Worm (Caenorhabditis elegans) whole organism, L4 larva: Measurements from ENCODE around the gene B0244.10.

ENCODE experiments used
- D1046.2 ChIP-seq: fragments of 200-800 bp; sonication (Bioruptor generic); IDR thresholded peaks from 2 replicates; pipeline ENCODE4 v1.3.6; 2022; ENCODE audit warnings: missing genetic modification characterization, missing compliant biosample characterization
- F10B5.3 ChIP-seq: sonication (generic microtip); optimal IDR thresholded peaks from 2 replicates; lab custom pipeline; 2016; ENCODE audit warnings: mild to moderate bottlenecking, missing genetic modification characterization, missing compliant biosample characterization
- F26F4.8 ChIP-seq: fragments of 200-800 bp; sonication (Bioruptor generic); conservative IDR thresholded peaks from 2 replicates; pipeline ENCODE4 v1.3.6; 2022; ENCODE audit warnings: missing genetic modification characterization, missing compliant biosample characterization
- T26A8.4 ChIP-seq: fragments of 200-800 bp; sonication (Bioruptor generic); IDR thresholded peaks from 2 replicates; pipeline ENCODE4 v1.3.6; 2022; ENCODE audit warnings: missing genetic modification characterization, missing compliant biosample characterization
- Y48G9A.11 ChIP-seq: fragments of 200-800 bp; sonication (Bioruptor generic); IDR thresholded peaks from 2 replicates; pipeline ENCODE4 v1.3.6; 2022; ENCODE audit warnings: missing genetic modification reagents, missing genetic modification characterization, missing compliant biosample characterization
- ZK546.5 ChIP-seq, 2 experiments: sonication (generic microtip); optimal IDR thresholded peaks; 2 replicates each; lab custom pipeline; 2017; ENCODE audit warnings: missing biosample characterization in 2 of 2, missing genetic modification characterization in 2 of 2
- aha-1 ChIP-seq: fragments of 150-350 bp; peaks from one replicate; lab custom pipeline; 2014; ENCODE audit warnings: missing biosample characterization, missing genetic modification characterization
- ama-1 ChIP-seq: fragments of 150-350 bp; optimal IDR thresholded peaks from 2 replicates; lab custom pipeline; 2014; ENCODE audit warnings: inconsistent platforms, mixed read lengths
- arid-1 ChIP-seq: fragments of 200-800 bp; sonication (Bioruptor generic); conservative IDR thresholded peaks from 2 replicates; pipeline ENCODE4 v1.3.6; 2022; ENCODE audit warnings: missing genetic modification reagents, missing genetic modification characterization, missing compliant biosample characterization
- ceh-20 ChIP-seq: fragments of 200-800 bp; sonication (Bioruptor generic); IDR thresholded peaks from 2 replicates; pipeline ENCODE4 v1.3.6; 2022; ENCODE audit warnings: missing genetic modification reagents, missing genetic modification characterization, missing compliant biosample characterization
- ceh-44 ChIP-seq: fragments of 200-800 bp; sonication (Bioruptor generic); IDR thresholded peaks from 2 replicates; pipeline ENCODE4 v1.3.6; 2022; ENCODE audit warnings: missing genetic modification reagents, missing genetic modification characterization, missing compliant biosample characterization
- ctbp-1 ChIP-seq: fragments of 200-800 bp; sonication (Bioruptor generic); IDR thresholded peaks from 2 replicates; pipeline ENCODE4 v1.3.6; 2022; ENCODE audit warnings: missing genetic modification reagents, missing genetic modification characterization, missing compliant biosample characterization
- daf-8 ChIP-seq: fragments of 200-800 bp; sonication (Bioruptor generic); IDR thresholded peaks from 2 replicates; pipeline ENCODE4 v1.3.6; 2022; ENCODE audit warnings: missing genetic modification characterization, missing compliant biosample characterization
- dmd-6 ChIP-seq: fragments of 200-800 bp; sonication (Bioruptor generic); IDR thresholded peaks from 2 replicates; pipeline ENCODE4 v1.3.6; 2022; ENCODE audit warnings: missing genetic modification reagents, missing genetic modification characterization, missing compliant biosample characterization
- dmd-9 ChIP-seq: fragments of 200-800 bp; sonication (Bioruptor generic); IDR thresholded peaks from 2 replicates; pipeline ENCODE4 v1.3.6; 2022; ENCODE audit warnings: missing genetic modification reagents, missing genetic modification characterization, missing compliant biosample characterization
- dpl-1 ChIP-seq: fragments of 150-350 bp; optimal IDR thresholded peaks from 2 replicates; lab custom pipeline; 2014; ENCODE audit warnings: missing biosample characterization, missing genetic modification reagents, missing genetic modification characterization
- egl-43 ChIP-seq: fragments of 200-800 bp; sonication (Bioruptor generic); IDR thresholded peaks from 2 replicates; pipeline ENCODE4 v1.3.6; 2022; ENCODE audit warnings: missing genetic modification reagents, missing genetic modification characterization, missing compliant biosample characterization
- fkh-10 ChIP-seq: fragments of 150-350 bp; optimal IDR thresholded peaks from 2 replicates; lab custom pipeline; 2014; ENCODE audit warnings: missing biosample characterization, missing genetic modification reagents, missing genetic modification characterization
- fos-1 ChIP-seq: fragments of 150-350 bp; optimal IDR thresholded peaks from 2 replicates; lab custom pipeline; 2014; ENCODE audit warnings: missing biosample characterization, missing genetic modification characterization
- hif-1 ChIP-seq, 2 experiments: sonication (generic microtip); optimal IDR thresholded peaks; 2 replicates each; lab custom pipeline; 2016 to 2017; ENCODE audit warnings: missing compliant biosample characterization in 2 of 2, missing genetic modification characterization in 2 of 2, missing genetic modification reagents in 2 of 2, missing genotype in 2 of 2, mild to moderate bottlenecking in 1 of 2
- hmg-1.1 ChIP-seq: fragments of 200-800 bp; sonication (Bioruptor generic); IDR thresholded peaks from 2 replicates; pipeline ENCODE4 v1.3.6; 2022; ENCODE audit warnings: missing genetic modification reagents, missing genetic modification characterization, missing compliant biosample characterization
- jun-1 ChIP-seq: fragments of 150-350 bp; optimal IDR thresholded peaks from 2 replicates; lab custom pipeline; 2014; ENCODE audit warnings: missing biosample characterization, missing genetic modification reagents, missing genetic modification characterization
- lin-1 ChIP-seq: fragments of 200-800 bp; sonication (Bioruptor generic); IDR thresholded peaks from 2 replicates; pipeline ENCODE4 v1.3.6; 2022; ENCODE audit warnings: missing genetic modification reagents, missing genetic modification characterization, missing compliant biosample characterization
- lin-38 ChIP-seq: fragments of 200-800 bp; sonication (Bioruptor generic); IDR thresholded peaks from 2 replicates; pipeline ENCODE4 v1.3.6; 2022; ENCODE audit warnings: missing genetic modification reagents, missing genetic modification characterization, missing compliant biosample characterization
- lir-3 ChIP-seq: sonication (generic microtip); optimal IDR thresholded peaks from 2 replicates; lab custom pipeline; 2016; ENCODE audit warnings: mild to moderate bottlenecking, missing genetic modification characterization, missing compliant biosample characterization
- mdt-29 ChIP-seq: fragments of 200-800 bp; sonication (Bioruptor generic); IDR thresholded peaks from 2 replicates; pipeline ENCODE4 v1.3.6; 2022; ENCODE audit warnings: missing genetic modification reagents, missing genetic modification characterization, missing compliant biosample characterization
- mes-2 ChIP-seq: sonication (generic microtip); optimal IDR thresholded peaks from 2 replicates; lab custom pipeline; 2016; ENCODE audit warnings: missing genotype, mild to moderate bottlenecking, missing genetic modification characterization, missing compliant biosample characterization; ENCODE audit not compliant: poor library complexity, severe bottlenecking
- mxl-2 ChIP-seq: fragments of 200-800 bp; sonication (Bioruptor generic); conservative IDR thresholded peaks from 2 replicates; pipeline ENCODE4 v1.3.6; 2022; ENCODE audit warnings: missing genetic modification reagents, missing genetic modification characterization, missing compliant biosample characterization
- mxl-3 ChIP-seq: fragments of 200-800 bp; sonication (Bioruptor generic); optimal IDR thresholded peaks from 2 replicates; lab custom pipeline; 2018; ENCODE audit warnings: mild to moderate bottlenecking, missing genetic modification characterization, missing compliant biosample characterization
- nhr-102 ChIP-seq: sonication (generic microtip); optimal IDR thresholded peaks from 2 replicates; lab custom pipeline; 2016; ENCODE audit warnings: mild to moderate bottlenecking, missing genetic modification characterization, moderate library complexity, missing compliant biosample characterization
- nhr-25 ChIP-seq: sonication (generic microtip); optimal IDR thresholded peaks from 2 replicates; lab custom pipeline; 2017; ENCODE audit warnings: missing genetic modification characterization, mild to moderate bottlenecking, missing compliant biosample characterization, antibody characterized with exemption, moderate library complexity, borderline replicate concordance; ENCODE audit not compliant: insufficient read depth
- nhr-28 ChIP-seq: fragments of 150-350 bp; optimal IDR thresholded peaks from 2 replicates; lab custom pipeline; 2014; ENCODE audit warnings: missing biosample characterization, missing genetic modification characterization
- nhr-41 ChIP-seq: fragments of 200-800 bp; sonication (Bioruptor generic); IDR thresholded peaks from 2 replicates; pipeline ENCODE4 v1.3.6; 2022; ENCODE audit warnings: missing genetic modification reagents, missing genetic modification characterization, missing compliant biosample characterization
- nhr-76 ChIP-seq: fragments of 150-350 bp; optimal IDR thresholded peaks from 2 replicates; lab custom pipeline; 2014; ENCODE audit warnings: missing biosample characterization, missing genetic modification characterization
- nhr-77 ChIP-seq: fragments of 150-350 bp; optimal IDR thresholded peaks from 2 replicates; lab custom pipeline; 2014; ENCODE audit warnings: missing biosample characterization, missing genetic modification characterization
- php-3 ChIP-seq: fragments of 200-800 bp; sonication (Bioruptor generic); IDR thresholded peaks from 2 replicates; pipeline ENCODE4 v1.3.6; 2022; ENCODE audit warnings: missing genetic modification reagents, missing genetic modification characterization, missing compliant biosample characterization
- saeg-2 ChIP-seq: fragments of 200-800 bp; sonication (Bioruptor generic); IDR thresholded peaks from 2 replicates; pipeline ENCODE4 v1.3.6; 2022; ENCODE audit warnings: missing genetic modification reagents, missing genetic modification characterization, missing compliant biosample characterization
- set-16 ChIP-seq: fragments of 200-800 bp; sonication (Bioruptor generic); IDR thresholded peaks from 2 replicates; pipeline ENCODE4 v1.3.6; 2022; ENCODE audit warnings: missing genetic modification reagents, missing genetic modification characterization, missing compliant biosample characterization
- tag-97 ChIP-seq: fragments of 200-800 bp; sonication (Bioruptor generic); IDR thresholded peaks from 2 replicates; pipeline ENCODE4 v1.3.6; 2022; ENCODE audit warnings: missing genetic modification characterization, missing compliant biosample characterization
- unc-130 ChIP-seq: sonication (generic microtip); optimal IDR thresholded peaks from 2 replicates; lab custom pipeline; 2016; ENCODE audit warnings: missing genetic modification reagents, missing genetic modification characterization, missing compliant biosample characterization
- unc-62 ChIP-seq, 3 experiments: fragments of 150-350 bp in 1 of 3; sonication (generic microtip); optimal IDR thresholded peaks in 2 of 3; peaks in 1 of 3; 1 replicate in 1 of 3; 2 replicates in 2 of 3; lab custom pipeline; 2014 to 2017; ENCODE audit warnings: missing biosample characterization in 3 of 3, missing genetic modification characterization in 3 of 3, missing genetic modification reagents in 3 of 3, missing genotype in 1 of 3
- vab-7 ChIP-seq: fragments of 200-800 bp; sonication (Bioruptor generic); IDR thresholded peaks from 2 replicates; pipeline ENCODE4 v1.3.6; 2022; ENCODE audit warnings: missing genetic modification reagents, missing genetic modification characterization, missing compliant biosample characterization
- zip-11 ChIP-seq: fragments of 200-800 bp; sonication (Bioruptor generic); IDR thresholded peaks from 2 replicates; pipeline ENCODE4 v1.3.6; 2022; ENCODE audit warnings: missing genetic modification characterization, missing compliant biosample characterization

Gene B0244.10

DNA sequence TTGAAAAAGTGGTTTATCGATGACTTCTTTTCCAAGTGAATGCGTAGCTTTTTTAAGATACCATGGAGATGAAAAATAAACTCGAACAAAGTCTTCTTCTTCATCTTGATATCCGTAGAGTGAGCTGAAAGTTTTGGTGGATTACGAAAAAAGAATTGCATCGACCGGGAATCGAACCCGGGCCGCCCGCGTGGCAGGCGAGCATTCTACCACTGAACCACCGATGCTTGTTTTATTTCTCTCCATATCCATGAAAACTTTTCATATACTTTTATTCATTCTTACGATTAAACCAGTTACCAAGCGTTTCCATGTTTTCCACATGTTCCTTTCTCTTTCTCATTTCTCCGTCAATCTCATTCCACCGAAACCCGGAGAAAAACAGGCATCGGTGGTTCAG, 47.1 kb downstream of the B0244.10 start (continued):
- TF ChIP-seq lir-3 (no peak), hmg-1.1 (GFP tag; lab: Robert Waterston, UW) (no peak), ctbp-1 (GFP tag; lab: Robert Waterston, UW) (no peak), ceh-44 (GFP tag; lab: Robert Waterston, UW) (no peak), nhr-77 (tag; lab: Kevin White, UChicago) (no peak), php-3 (GFP tag; lab: Robert Waterston, UW) (no peak), saeg-2 (GFP tag; lab: Robert Waterston, UW) (no peak), nhr-28 (tag; lab: Kevin White, UChicago) (no peak), T26A8.4 (GFP tag; lab: Robert Waterston, UW) (no peak), unc-130 (GFP tag; lab: Kevin White, UChicago) (no peak), ama-1 (lab: Kevin White, UChicago) (no peak), zip-11 (GFP tag; lab: Robert Waterston, UW) (no peak), aha-1 (tag; lab: Kevin White, UChicago) (no peak), fos-1 (no peak), arid-1 (peak; percentile 78), F10B5.3 (no peak), tag-97 (no peak), lin-38 (GFP tag; lab: Robert Waterston, UW) (no peak), nhr-41 (GFP tag; lab: Robert Waterston, UW) (no peak), mdt-29 (GFP tag; lab: Robert Waterston, UW) (peak; percentile 26; the same call in 1 of the 2 replicates), D1046.2 (0 out of 2 replicates have a peak, but pooled peaks have one; percentile 15)
- TF ChIP-seq, all 104 proteins: peak for 9

DNA sequence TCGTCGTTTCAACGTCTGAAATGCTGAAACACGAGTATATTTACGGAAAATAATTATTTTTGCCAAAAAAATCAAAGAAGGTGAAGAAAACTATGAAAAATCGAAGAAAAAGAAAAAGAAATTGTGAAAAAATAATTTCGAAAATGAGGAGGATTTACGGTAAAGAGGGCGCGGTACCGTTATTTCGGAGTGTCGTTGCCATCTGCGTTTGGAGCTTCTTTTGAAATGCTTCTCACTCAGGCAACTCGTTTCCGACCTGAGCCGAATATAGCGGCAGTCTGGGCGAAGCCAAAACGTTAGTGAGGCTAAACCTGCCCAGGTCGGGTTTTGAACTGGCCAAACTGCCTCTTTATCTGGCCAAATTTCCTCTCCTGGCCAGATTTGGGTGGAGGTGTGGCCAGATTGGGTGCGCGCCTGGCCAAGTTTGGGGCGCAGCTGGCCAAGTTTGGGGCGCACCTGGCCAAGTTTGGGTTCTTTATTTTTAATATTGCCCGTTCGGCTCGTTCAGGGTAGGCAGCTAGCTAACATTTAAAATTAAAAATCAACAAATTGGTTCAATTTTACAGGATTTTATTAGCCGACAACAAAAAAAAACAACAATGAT, 48.9 kb downstream of the B0244.10 start:
- peak; percentile 46; the same call in 1 of the 2 replicates for TF ChIP-seq egl-43 (GFP tag; lab: Robert Waterston, UW)
- peak; percentile 97 for TF ChIP-seq Y48G9A.11 (GFP tag; lab: Robert Waterston, UW)
- TF ChIP-seq ceh-44 (GFP tag; lab: Robert Waterston, UW): 0 out of 2 replicates have a peak, but pooled peaks have one; percentile 36
- peak; percentile 65 for TF ChIP-seq set-16 (GFP tag; lab: Robert Waterston, UW)
- TF ChIP-seq vab-7 (GFP tag; lab: Robert Waterston, UW): peak; percentile 56

DNA sequence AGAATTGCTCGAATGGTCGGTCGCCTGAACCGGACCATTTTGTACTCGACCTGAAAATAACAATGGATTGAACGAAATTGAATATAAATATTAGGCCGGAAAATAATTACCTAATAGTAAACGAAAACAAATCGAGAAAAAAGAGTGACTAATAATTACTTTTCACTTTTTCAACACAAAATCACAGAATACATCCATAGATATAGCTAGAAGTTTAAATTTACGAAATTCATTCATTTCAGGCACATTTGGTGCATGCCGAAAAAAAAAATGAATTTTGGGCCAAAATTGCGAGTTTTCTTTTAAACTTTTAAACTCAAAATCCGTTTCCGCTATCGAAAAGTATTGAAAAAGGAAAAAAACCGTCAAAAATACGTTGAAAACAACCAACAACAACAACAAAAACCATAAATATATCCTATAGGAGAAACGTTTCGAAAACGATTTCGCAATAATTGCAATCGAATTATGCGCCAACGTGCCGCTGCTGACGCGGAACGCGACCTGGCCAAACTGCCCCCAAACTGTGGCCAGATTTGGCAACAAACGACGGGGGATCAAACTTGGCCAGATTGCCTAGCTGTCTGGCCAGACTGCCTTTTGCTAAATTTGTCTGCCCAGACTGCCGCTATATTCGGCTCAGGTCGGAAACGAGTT, 50.4 kb downstream of the B0244.10 start, which contains the start of gene Y37B11A.3:
Y37B11A.3 (minus strand) TSS at position 51 of the 657 bp plus-strand sequence.
- no peak for TF ChIP-seq ceh-44 (GFP tag; lab: Robert Waterston, UW)
- no peak for TF ChIP-seq mxl-2 (GFP tag; lab: Robert Waterston, UW)
- no peak for TF ChIP-seq lin-1
- TF ChIP-seq Y48G9A.11 (GFP tag; lab: Robert Waterston, UW): no peak; the same call in 1 of the 2 replicates
- peak; percentile 51; the same call in 1 of the 2 replicates for TF ChIP-seq ctbp-1 (GFP tag; lab: Robert Waterston, UW)
- TF ChIP-seq ceh-20 (GFP tag; lab: Robert Waterston, UW): peak; percentile 68; the same call in 1 of the 2 replicates
- TF ChIP-seq daf-8 (GFP tag; lab: Robert Waterston, UW): no peak
- peak; percentile 62; the same call in 1 of the 2 replicates for TF ChIP-seq dmd-9 (GFP tag; lab: Robert Waterston, UW)
- TF ChIP-seq nhr-76 (tag; lab: Kevin White, UChicago): no peak
- TF ChIP-seq mes-2 (tag; lab: Kevin White, UChicago): peak; percentile 84
- peak; percentile 75 for TF ChIP-seq dpl-1 (GFP tag; lab: Kevin White, UChicago)
- TF ChIP-seq unc-62 (GFP tag; optimal IDR thresholded peaks at IDR 0.05 in 1 of 2; lab: Kevin White, UChicago): no peak
- TF ChIP-seq unc-62 (tag; optimal IDR thresholded peaks at IDR 0.05; lab: Kevin White, UChicago): no peak
- TF ChIP-seq nhr-25: no peak
- peak; percentile 26 for TF ChIP-seq jun-1
- TF ChIP-seq php-3 (GFP tag; lab: Robert Waterston, UW): 0 out of 2 replicates have a peak, but pooled peaks have one; percentile 35
- TF ChIP-seq ZK546.5 (tag; optimal IDR thresholded peaks at IDR 0.05; lab: Kevin White, UChicago): no peak
- TF ChIP-seq egl-43 (GFP tag; lab: Robert Waterston, UW): no peak; the same call in 1 of the 2 replicates
- peak in 1 of 2 experiments; percentile 45 for TF ChIP-seq hif-1 (tag; optimal IDR thresholded peaks at IDR 0.05; lab: Kevin White, UChicago)
- no peak for TF ChIP-seq fkh-10 (GFP tag; lab: Kevin White, UChicago)
- TF ChIP-seq vab-7 (GFP tag; lab: Robert Waterston, UW): peak; percentile 19; the same call in 1 of the 2 replicates
- peak; percentile 33; the same call in 1 of the 2 replicates for TF ChIP-seq set-16 (GFP tag; lab: Robert Waterston, UW)
- no peak; the same call in 1 of the 2 replicates for TF ChIP-seq saeg-2 (GFP tag; lab: Robert Waterston, UW)
- peak; percentile 67 for TF ChIP-seq nhr-102 (tag; lab: Kevin White, UChicago)
- TF ChIP-seq nhr-77 (tag; lab: Kevin White, UChicago): peak; percentile 39
- TF ChIP-seq dmd-6 (GFP tag; lab: Robert Waterston, UW): peak; percentile 72
- peak; percentile 58 for TF ChIP-seq mxl-3 (GFP tag; lab: Kevin White, UChicago)
- peak; percentile 22; the same call in 1 of the 2 replicates for TF ChIP-seq mdt-29 (GFP tag; lab: Robert Waterston, UW)
- TF ChIP-seq F26F4.8: no peak
